Fruit fly (Drosophila melanogaster) whole organism, embryonic: ENCODE measurements around the gene ca.

Experiments
- B-H1 ChIP-seq: fragments of 200-800 bp; sonication (Bioruptor generic); IDR thresholded peaks from 3 replicates; pipeline ENCODE4 v1.3.6; 2022; ENCODE audit warnings: missing biosample characterization, missing genetic modification characterization
- CG31224 ChIP-seq: fragments of 200-800 bp; sonication (Bioruptor generic); IDR thresholded peaks from 2 replicates; pipeline ENCODE4 v1.3.6; 2022; ENCODE audit warnings: missing biosample characterization, missing genetic modification characterization
- Stat92E ChIP-seq, 3 experiments: fragments of >200 bp in 2 of 3; fragments of 200-800 bp in 1 of 3; sonication (Bioruptor generic) in 1 of 3; optimal IDR thresholded peaks; 2 replicates each; lab custom pipeline; 2017 to 2019; ENCODE audit warnings: missing biosample characterization in 3 of 3, missing genetic modification characterization in 3 of 3, mild to moderate bottlenecking in 1 of 3, moderate library complexity in 1 of 3
- ase ChIP-seq: fragments of 200-800 bp; sonication (Bioruptor generic); IDR thresholded peaks from 3 replicates; pipeline ENCODE4 v1.3.6; 2022; ENCODE audit warnings: missing biosample characterization, missing genetic modification characterization
- dysf ChIP-seq: fragments of 200-800 bp; sonication (Bioruptor generic); IDR thresholded peaks from 3 replicates; pipeline ENCODE4 v1.3.6; 2022; ENCODE audit warnings: missing biosample characterization, missing genetic modification characterization
- fd3F ChIP-seq: fragments of 200-800 bp; sonication (Bioruptor generic); optimal IDR thresholded peaks from 2 replicates; lab custom pipeline; 2018; ENCODE audit warnings: missing biosample characterization, mild to moderate bottlenecking, missing genetic modification characterization, moderate library complexity
- fd96Cb ChIP-seq: fragments of 200-800 bp; sonication (Bioruptor generic); optimal IDR thresholded peaks from 2 replicates; lab custom pipeline; 2018; ENCODE audit warnings: missing biosample characterization, mild to moderate bottlenecking, missing genetic modification characterization, moderate library complexity
- fu2 ChIP-seq: fragments of 200-800 bp; sonication (Bioruptor generic); optimal IDR thresholded peaks from 2 replicates; lab custom pipeline; 2016; ENCODE audit warnings: missing biosample characterization, missing genetic modification characterization
- shn ChIP-seq: fragments of 200-800 bp; sonication (Bioruptor generic); optimal IDR thresholded peaks from 3 replicates; lab custom pipeline; 2016; ENCODE audit warnings: missing biosample characterization, missing genetic modification characterization

dm6 chr3R:29777213-29777612, 29.4 kb upstream of the ca start:
- no peak for TF ChIP-seq Stat92E (GFP tag; optimal IDR thresholded peaks at IDR 0.05; lab: Kevin White, UChicago)
- no peak for TF ChIP-seq CG31224 (GFP tag; lab: Robert Waterston, UW)
- no peak for TF ChIP-seq fd96Cb (tag; lab: Kevin White, UChicago)
- no peak for TF ChIP-seq dysf
- TF ChIP-seq shn (GFP tag; lab: Kevin White, UChicago) = no peak
- no peak for TF ChIP-seq B-H1
- no peak for TF ChIP-seq fu2
- TF ChIP-seq ase = no peak
- no peak for TF ChIP-seq fd3F (GFP tag; lab: Kevin White, UChicago)
